Fruit fly (Drosophila melanogaster) whole organism, embryonic: ENCODE data around the gene CG1074.
A peak's percentile ranks its signal among the peaks of the same experiment; 100 is the strongest.

Experiments
- CG10654 ChIP-seq: fragments of 200-800 bp; sonication (Bioruptor generic); optimal IDR thresholded peaks from 2 replicates; lab custom pipeline; 2016; ENCODE audit warnings: missing biosample characterization, missing genetic modification characterization
- CG11696 ChIP-seq: fragments of 200-800 bp; sonication (Bioruptor generic); IDR thresholded peaks from 2 replicates; pipeline ENCODE4 v1.3.6; 2022; ENCODE audit warnings: missing biosample characterization, missing genetic modification characterization
- CG13894 ChIP-seq: fragments of 200-800 bp; sonication (Bioruptor generic); optimal IDR thresholded peaks from 3 replicates; lab custom pipeline; 2018; ENCODE audit warnings: missing biosample characterization, mild to moderate bottlenecking, missing genetic modification characterization, moderate library complexity
- CG14710 ChIP-seq: fragments of 200-800 bp; sonication (Bioruptor generic); optimal IDR thresholded peaks from 3 replicates; lab custom pipeline; 2019; ENCODE audit warnings: missing biosample characterization, mild to moderate bottlenecking, missing genetic modification characterization, moderate library complexity
- CG14965 ChIP-seq: fragments of 200-800 bp; sonication (Bioruptor generic); optimal IDR thresholded peaks from 2 replicates; lab custom pipeline; 2016; ENCODE audit warnings: missing biosample characterization, missing genetic modification characterization, borderline replicate concordance
- CG16779 ChIP-seq: fragments of 200-800 bp; sonication (Bioruptor generic); IDR thresholded peaks from 2 replicates; pipeline ENCODE4 v1.3.6; 2022; ENCODE audit warnings: missing biosample characterization, missing genetic modification characterization
- CG17328 ChIP-seq: fragments of 200-800 bp; sonication (Bioruptor generic); IDR thresholded peaks from 2 replicates; pipeline ENCODE4 v1.3.6; 2022; ENCODE audit warnings: missing biosample characterization, missing genetic modification characterization
- CG17829 ChIP-seq: fragments of 200-800 bp; optimal IDR thresholded peaks from 2 replicates; lab custom pipeline; 2019; ENCODE audit warnings: missing biosample characterization, mild to moderate bottlenecking, missing genetic modification characterization, moderate library complexity
- CG1792 ChIP-seq: fragments of 200-800 bp; sonication (Bioruptor generic); optimal IDR thresholded peaks from 2 replicates; lab custom pipeline; 2016; ENCODE audit warnings: missing biosample characterization, missing genetic modification characterization
- CG2129 ChIP-seq: fragments of 200-800 bp; sonication (Bioruptor generic); IDR thresholded peaks from 2 replicates; pipeline ENCODE4 v1.3.6; 2022; ENCODE audit warnings: missing biosample characterization, missing genetic modification characterization; ENCODE audit not compliant: partially characterized antibody
- CG2712 ChIP-seq: fragments of 200-800 bp; optimal IDR thresholded peaks from 3 replicates; lab custom pipeline; 2019; ENCODE audit warnings: missing biosample characterization, mild to moderate bottlenecking, missing genetic modification characterization, moderate library complexity
- CG30020 ChIP-seq: fragments of 200-800 bp; optimal IDR thresholded peaks from 2 replicates; lab custom pipeline; 2019; ENCODE audit warnings: missing biosample characterization, mild to moderate bottlenecking, missing genetic modification characterization, moderate library complexity
- CG30403 ChIP-seq: fragments of 200-800 bp; sonication (Bioruptor generic); optimal IDR thresholded peaks from 3 replicates; lab custom pipeline; 2016; ENCODE audit warnings: missing biosample characterization, missing genetic modification characterization
- CG31224 ChIP-seq: fragments of 200-800 bp; sonication (Bioruptor generic); IDR thresholded peaks from 2 replicates; pipeline ENCODE4 v1.3.6; 2022; ENCODE audit warnings: missing biosample characterization, missing genetic modification characterization
- CG31388 ChIP-seq: fragments of 200-800 bp; sonication (Bioruptor generic); optimal IDR thresholded peaks from 2 replicates; lab custom pipeline; 2016; ENCODE audit warnings: missing biosample characterization, missing genetic modification characterization
- CG31441 ChIP-seq: fragments of 200-800 bp; sonication (Bioruptor generic); IDR thresholded peaks from 2 replicates; pipeline ENCODE4 v1.3.6; 2022; ENCODE audit warnings: missing biosample characterization, missing genetic modification characterization
- CG33557 ChIP-seq: fragments of 200-800 bp; sonication (Bioruptor generic); optimal IDR thresholded peaks from 2 replicates; lab custom pipeline; 2019; ENCODE audit warnings: missing biosample characterization, mild to moderate bottlenecking, missing genetic modification characterization, moderate library complexity
- CG3995 ChIP-seq: fragments of 200-800 bp; sonication (Bioruptor generic); optimal IDR thresholded peaks from 3 replicates; lab custom pipeline; 2016; ENCODE audit warnings: missing biosample characterization, missing genetic modification characterization
- CG6654 ChIP-seq: fragments of 200-800 bp; sonication (Bioruptor generic); optimal IDR thresholded peaks from 2 replicates; lab custom pipeline; 2017; ENCODE audit warnings: missing biosample characterization, mild to moderate bottlenecking, missing genetic modification characterization
- CG7372 ChIP-seq: fragments of 200-800 bp; sonication (Bioruptor generic); IDR thresholded peaks from 2 replicates; pipeline ENCODE4 v1.3.6; 2022; ENCODE audit warnings: missing biosample characterization, missing genetic modification characterization
- CG7556 ChIP-seq: fragments of 200-800 bp; sonication (Bioruptor generic); optimal IDR thresholded peaks from 2 replicates; lab custom pipeline; 2017; ENCODE audit warnings: missing biosample characterization, mild to moderate bottlenecking, missing genetic modification characterization
- CG8944 ChIP-seq: fragments of 200-800 bp; sonication (Bioruptor generic); optimal IDR thresholded peaks from 3 replicates; lab custom pipeline; 2016; ENCODE audit warnings: missing biosample characterization, missing genetic modification characterization
- CG9797 ChIP-seq: fragments of 200-800 bp; sonication (Bioruptor generic); optimal IDR thresholded peaks from 3 replicates; lab custom pipeline; 2018; ENCODE audit warnings: missing biosample characterization, mild to moderate bottlenecking, missing genetic modification characterization
- CoRest ChIP-seq: fragments of 200-800 bp; sonication (Bioruptor generic); optimal IDR thresholded peaks from 3 replicates; lab custom pipeline; 2018; ENCODE audit warnings: missing biosample characterization, mild to moderate bottlenecking, missing genetic modification characterization, moderate library complexity
- Dfd ChIP-seq, 2 experiments: fragments of >200 bp; optimal IDR thresholded peaks; 2 replicates each; lab custom pipeline; 2017; ENCODE audit warnings: missing biosample characterization in 2 of 2, missing genetic modification characterization in 2 of 2
- Dip3 ChIP-seq: fragments of 200-800 bp; sonication (Bioruptor generic); optimal IDR thresholded peaks from 3 replicates; lab custom pipeline; 2016; ENCODE audit warnings: missing biosample characterization, missing genetic modification characterization
- Drgx ChIP-seq: fragments of 200-800 bp; sonication (Bioruptor generic); IDR thresholded peaks from 2 replicates; pipeline ENCODE4 v1.3.6; 2022; ENCODE audit warnings: missing biosample characterization, missing genetic modification characterization
- E2f2 ChIP-seq: fragments of 200-800 bp; sonication (Bioruptor generic); IDR thresholded peaks from 2 replicates; pipeline ENCODE4 v1.3.6; 2022; ENCODE audit warnings: missing biosample characterization, missing genetic modification characterization
- GATAe ChIP-seq: fragments of 200-800 bp; sonication (Bioruptor generic); conservative IDR thresholded peaks from 2 replicates; pipeline ENCODE4 v1.3.6; 2022; ENCODE audit warnings: missing biosample characterization, missing genetic modification characterization
- Hr78 ChIP-seq, 2 experiments: fragments of 200-800 bp in 1 of 2; fragments of >200 bp in 1 of 2; sonication (Bioruptor generic) in 1 of 2; optimal IDR thresholded peaks; 2 replicates each; lab custom pipeline; 2017 to 2019; ENCODE audit warnings: missing biosample characterization in 2 of 2, missing genetic modification characterization in 2 of 2, mild to moderate bottlenecking in 1 of 2, moderate library complexity in 1 of 2
- Mrtf ChIP-seq: fragments of 200-800 bp; sonication (Bioruptor generic); IDR thresholded peaks from 3 replicates; pipeline ENCODE4 v1.3.6; 2022; ENCODE audit warnings: missing biosample characterization, missing genetic modification characterization
- NC2β ChIP-seq: fragments of 200-800 bp; sonication (Bioruptor generic); optimal IDR thresholded peaks from 2 replicates; lab custom pipeline; 2016; ENCODE audit warnings: missing biosample characterization, missing genetic modification characterization
- Sox102F ChIP-seq: fragments of 200-800 bp; sonication (Bioruptor generic); optimal IDR thresholded peaks from 2 replicates; lab custom pipeline; 2018; ENCODE audit warnings: missing biosample characterization, mild to moderate bottlenecking, missing genetic modification characterization, moderate library complexity
- TFAM ChIP-seq: fragments of 200-800 bp; sonication (Bioruptor generic); optimal IDR thresholded peaks from 2 replicates; lab custom pipeline; 2017; ENCODE audit warnings: missing biosample characterization, missing genetic modification characterization, inconsistent platforms
- Xbp1 ChIP-seq: fragments of 200-800 bp; sonication (Bioruptor generic); optimal IDR thresholded peaks from 3 replicates; lab custom pipeline; 2016; ENCODE audit warnings: missing biosample characterization, mild to moderate bottlenecking, missing genetic modification characterization
- abd-A ChIP-seq: fragments of 200-800 bp; sonication (Bioruptor generic); optimal IDR thresholded peaks from 3 replicates; lab custom pipeline; 2019; ENCODE audit warnings: missing biosample characterization, mild to moderate bottlenecking, missing genetic modification characterization, moderate library complexity
- bcd ChIP-seq: fragments of 200-800 bp; sonication (Bioruptor generic); optimal IDR thresholded peaks from 2 replicates; lab custom pipeline; 2017; ENCODE audit warnings: missing biosample characterization, mild to moderate bottlenecking, missing genetic modification characterization
- bsh ChIP-seq, 2 experiments: fragments of 200-800 bp; sonication (Bioruptor generic); optimal IDR thresholded peaks; 2 replicates each; lab custom pipeline; 2017 to 2018; ENCODE audit warnings: mild to moderate bottlenecking in 2 of 2, missing biosample characterization in 2 of 2, missing genetic modification characterization in 2 of 2, moderate library complexity in 1 of 2
- chif ChIP-seq, 2 experiments: fragments of 200-800 bp; sonication (Bioruptor generic); optimal IDR thresholded peaks; 3 replicates each; lab custom pipeline; 2016; ENCODE audit warnings: missing biosample characterization in 2 of 2, missing genetic modification characterization in 2 of 2
- fu2 ChIP-seq: fragments of 200-800 bp; sonication (Bioruptor generic); optimal IDR thresholded peaks from 2 replicates; lab custom pipeline; 2016; ENCODE audit warnings: missing biosample characterization, missing genetic modification characterization
- gce ChIP-seq: fragments of 200-800 bp; sonication (Bioruptor generic); IDR thresholded peaks from 3 replicates; pipeline ENCODE4 v1.3.6; 2022; ENCODE audit warnings: missing biosample characterization, missing genetic modification characterization
- jing ChIP-seq: fragments of 200-800 bp; sonication (Bioruptor generic); optimal IDR thresholded peaks from 2 replicates; lab custom pipeline; 2018; ENCODE audit warnings: missing biosample characterization, mild to moderate bottlenecking, missing genetic modification characterization
- lab ChIP-seq: fragments of 200-800 bp; sonication (Bioruptor generic); optimal IDR thresholded peaks from 3 replicates; lab custom pipeline; 2017; ENCODE audit warnings: missing biosample characterization, missing genetic modification characterization, mild to moderate bottlenecking, moderate library complexity, missing genetic modification reagents
- maf-S ChIP-seq: fragments of 200-800 bp; sonication (Bioruptor generic); optimal IDR thresholded peaks from 2 replicates; lab custom pipeline; 2016; ENCODE audit warnings: missing biosample characterization, missing genetic modification characterization
- odd ChIP-seq: fragments of 200-800 bp; sonication (Bioruptor generic); optimal IDR thresholded peaks from 2 replicates; lab custom pipeline; 2017; ENCODE audit warnings: missing biosample characterization, mild to moderate bottlenecking, missing genetic modification characterization
- pnt ChIP-seq: fragments of 200-800 bp; sonication (Bioruptor generic); optimal IDR thresholded peaks from 3 replicates; lab custom pipeline; 2016; ENCODE audit warnings: missing biosample characterization, missing genetic modification characterization
- pzg ChIP-seq: fragments of 200-800 bp; sonication (Bioruptor generic); optimal IDR thresholded peaks from 3 replicates; lab custom pipeline; 2018; ENCODE audit warnings: missing biosample characterization, mild to moderate bottlenecking, missing genetic modification characterization, moderate library complexity
- slp2 ChIP-seq: fragments of 200-800 bp; sonication (Bioruptor generic); optimal IDR thresholded peaks from 2 replicates; lab custom pipeline; 2016; ENCODE audit warnings: missing biosample characterization, missing genetic modification characterization
- sob ChIP-seq: fragments of 200-800 bp; sonication (Bioruptor generic); IDR thresholded peaks from 2 replicates; pipeline ENCODE4 v1.3.6; 2022; ENCODE audit warnings: missing biosample characterization, missing genetic modification characterization
- tap ChIP-seq: fragments of 200-800 bp; optimal IDR thresholded peaks from 3 replicates; lab custom pipeline; 2019; ENCODE audit warnings: missing biosample characterization, mild to moderate bottlenecking, missing genetic modification characterization, moderate library complexity

CG1074 gene

DNA sequence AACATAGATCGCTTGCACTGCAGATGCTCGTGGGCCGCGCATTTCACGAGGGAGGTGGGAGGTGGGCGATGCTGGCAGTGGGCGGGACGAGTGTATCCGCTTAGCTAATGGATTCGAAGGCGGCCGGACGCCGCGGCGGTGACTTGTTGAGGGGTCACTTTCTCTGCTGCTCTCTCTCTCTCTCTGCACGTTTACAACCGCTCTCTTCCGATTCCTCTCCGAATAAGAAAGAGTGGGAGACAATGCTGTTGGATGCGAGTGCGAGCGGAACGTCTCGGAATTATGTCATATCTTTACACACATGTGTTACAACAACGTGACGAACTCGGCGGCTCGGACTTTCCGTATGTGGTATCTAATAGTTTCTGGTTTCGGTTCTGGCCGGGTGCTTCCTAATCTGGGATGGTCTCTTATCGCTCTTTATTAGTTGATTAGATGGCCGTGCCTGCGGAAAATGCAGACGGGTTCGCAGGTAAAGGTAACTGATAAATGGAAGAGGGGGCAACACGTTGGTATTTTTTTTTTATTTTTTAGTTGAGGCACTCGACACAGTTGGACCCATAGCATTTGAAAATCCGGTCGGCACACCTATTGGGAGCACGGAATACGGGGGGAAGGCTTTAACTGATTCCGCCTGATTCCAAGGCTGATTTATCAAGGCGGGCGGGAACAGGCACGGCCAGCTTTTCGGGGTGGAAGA is 18.7 kb downstream of the CG1074 start (continued):
- TF ChIP-seq Drgx (GFP tag; lab: Robert Waterston, UW) (peak; percentile 25), Xbp1 (GFP tag; lab: Kevin White, UChicago) (no peak), TFAM (GFP tag; lab: Kevin White, UChicago) (no peak), E2f2 (GFP tag; lab: Robert Waterston, UW) (no peak), Sox102F (no peak), CG31224 (GFP tag; lab: Robert Waterston, UW) (no peak), chif (GFP tag; optimal IDR thresholded peaks at IDR 0.05; lab: Kevin White, UChicago) (no peak), CG10654 (no peak), NC2β (GFP tag; lab: Kevin White, UChicago) (no peak), abd-A (peak; percentile 2), CG2712 (tag; lab: Kevin White, UChicago) (no peak), CG31441 (no peak), bsh (GFP tag; optimal IDR thresholded peaks at IDR 0.05; lab: Kevin White, UChicago) (no peak), CG8944 (GFP tag; lab: Kevin White, UChicago) (no peak), CG9797 (GFP tag; lab: Kevin White, UChicago) (no peak), CG16779 (GFP tag; lab: Robert Waterston, UW) (no peak), lab (GFP tag; lab: Kevin White, UChicago) (peak; percentile 29), gce (0 out of 3 replicates have a peak, but pooled peaks have one; percentile 4), Hr78 (GFP tag; optimal IDR thresholded peaks at IDR 0.05; lab: Kevin White, UChicago) (peak in 1 of 2 experiments; percentile 41), CG17328 (no peak), pnt (GFP tag; lab: Kevin White, UChicago) (no peak), CG33557 (GFP tag; lab: Kevin White, UChicago) (no peak), pzg (GFP tag; lab: Kevin White, UChicago) (no peak), CG7556 (no peak), CG17829 (tag; lab: Kevin White, UChicago) (no peak), CG14710 (tag; lab: Kevin White, UChicago) (no peak), CG30403 (GFP tag; lab: Kevin White, UChicago) (no peak), jing (GFP tag; lab: Kevin White, UChicago) (no peak), Dfd (GFP tag; optimal IDR thresholded peaks at IDR 0.05; lab: Kevin White, UChicago) (no peak), CG6654 (GFP tag; lab: Kevin White, UChicago) (no peak), CG7372 (GFP tag; lab: Robert Waterston, UW) (no peak), CG30020 (tag; lab: Kevin White, UChicago) (no peak), slp2 (GFP tag; lab: Kevin White, UChicago) (no peak), odd (GFP tag; lab: Kevin White, UChicago) (no peak), tap (tag; lab: Kevin White, UChicago) (no peak), CG3995 (GFP tag; lab: Kevin White, UChicago) (no peak), bcd (GFP tag; lab: Kevin White, UChicago) (no peak), CG13894 (tag; lab: Kevin White, UChicago) (no peak), CG2129 (GFP tag; lab: Robert Waterston, UW) (no peak), Dip3 (GFP tag; lab: Kevin White, UChicago) (no peak), sob (no peak), fu2 (GFP tag; lab: Kevin White, UChicago) (no peak), CoRest (no peak), maf-S (GFP tag; lab: Kevin White, UChicago) (no peak), CG11696 (GFP tag; lab: Robert Waterston, UW) (no peak), Mrtf (GFP tag; lab: Robert Waterston, UW) (no peak), CG14965 (GFP tag; lab: Kevin White, UChicago) (no peak), GATAe (GFP tag; lab: Robert Waterston, UW) (peak; percentile 74), CG1792 (GFP tag; lab: Kevin White, UChicago) (no peak), CG31388 (no peak)
